Fruit fly (Drosophila melanogaster) whole organism, embryonic: Measurements from ENCODE around the gene CG16710.

ENCODE experiments used
- ATbp ChIP-seq: fragments of 200-800 bp; sonication (Bioruptor generic); optimal IDR thresholded peaks from 2 replicates; lab custom pipeline; 2017; ENCODE audit warnings: missing biosample characterization, mild to moderate bottlenecking, missing genetic modification characterization, missing genetic modification reagents
- Atf3 ChIP-seq: fragments of 200-800 bp; sonication (Bioruptor generic); optimal IDR thresholded peaks from 3 replicates; lab custom pipeline; 2016; ENCODE audit warnings: missing biosample characterization, missing genetic modification characterization
- Atf6 ChIP-seq: fragments of 200-800 bp; sonication (Bioruptor generic); IDR thresholded peaks from 2 replicates; pipeline ENCODE4 v1.3.6; 2022; ENCODE audit warnings: missing biosample characterization, missing genetic modification characterization
- Blimp-1 ChIP-seq: fragments of 200-800 bp; sonication (Bioruptor generic); optimal IDR thresholded peaks from 3 replicates; lab custom pipeline; 2018; ENCODE audit warnings: missing biosample characterization, missing genetic modification characterization, mild to moderate bottlenecking, moderate library complexity, missing genetic modification reagents
- CG10321 ChIP-seq: fragments of 200-800 bp; sonication (Bioruptor generic); IDR thresholded peaks from 2 replicates; pipeline ENCODE4 v1.3.6; 2022; ENCODE audit warnings: missing biosample characterization, missing genetic modification characterization
- CG11398 ChIP-seq: fragments of 200-800 bp; sonication (Bioruptor generic); optimal IDR thresholded peaks from 2 replicates; lab custom pipeline; 2016; ENCODE audit warnings: missing biosample characterization, missing genetic modification characterization
- CG11560 ChIP-seq: fragments of 200-800 bp; sonication (Bioruptor generic); IDR thresholded peaks from 3 replicates; pipeline ENCODE4 v1.3.6; 2022; ENCODE audit warnings: missing biosample characterization, missing genetic modification characterization
- CG11696 ChIP-seq: fragments of 200-800 bp; sonication (Bioruptor generic); IDR thresholded peaks from 2 replicates; pipeline ENCODE4 v1.3.6; 2022; ENCODE audit warnings: missing biosample characterization, missing genetic modification characterization
- CG12769 ChIP-seq: fragments of 200-800 bp; sonication (Bioruptor generic); optimal IDR thresholded peaks from 2 replicates; lab custom pipeline; 2019; ENCODE audit warnings: missing biosample characterization, mild to moderate bottlenecking, missing genetic modification characterization, moderate library complexity
- CG13287 ChIP-seq: fragments of 200-800 bp; sonication (Bioruptor generic); IDR thresholded peaks from 2 replicates; pipeline ENCODE4 v1.3.6; 2022; ENCODE audit warnings: missing biosample characterization, missing genetic modification characterization; ENCODE audit not compliant: partially characterized antibody
- CG1529 ChIP-seq: fragments of 200-800 bp; sonication (Bioruptor generic); optimal IDR thresholded peaks from 3 replicates; lab custom pipeline; 2018; ENCODE audit warnings: missing biosample characterization, missing genetic modification characterization
- CG16863 ChIP-seq: fragments of 200-800 bp; sonication (Bioruptor generic); optimal IDR thresholded peaks from 3 replicates; lab custom pipeline; 2016; ENCODE audit warnings: missing biosample characterization, missing genetic modification characterization
- CG17568 ChIP-seq: fragments of 200-800 bp; sonication (Bioruptor generic); optimal IDR thresholded peaks from 2 replicates; lab custom pipeline; 2018; ENCODE audit warnings: missing biosample characterization, mild to moderate bottlenecking, missing genetic modification characterization, moderate library complexity
- CG1792 ChIP-seq: fragments of 200-800 bp; sonication (Bioruptor generic); optimal IDR thresholded peaks from 2 replicates; lab custom pipeline; 2016; ENCODE audit warnings: missing biosample characterization, missing genetic modification characterization
- CG18262 ChIP-seq: fragments of 200-800 bp; optimal IDR thresholded peaks from 3 replicates; lab custom pipeline; 2019; ENCODE audit warnings: missing biosample characterization, mild to moderate bottlenecking, missing genetic modification characterization, moderate library complexity
- CG1832 ChIP-seq: fragments of 200-800 bp; sonication (Bioruptor generic); optimal IDR thresholded peaks from 2 replicates; lab custom pipeline; 2017; ENCODE audit warnings: missing biosample characterization, mild to moderate bottlenecking, missing genetic modification characterization, inconsistent platforms
- CG33213 ChIP-seq: fragments of 200-800 bp; sonication (Bioruptor generic); optimal IDR thresholded peaks from 3 replicates; lab custom pipeline; 2016; ENCODE audit warnings: missing biosample characterization, missing genetic modification characterization
- CG42726 ChIP-seq: fragments of 200-800 bp; sonication (Bioruptor generic); IDR thresholded peaks from 2 replicates; pipeline ENCODE4 v1.3.6; 2022; ENCODE audit warnings: missing biosample characterization, missing genetic modification characterization; ENCODE audit not compliant: partially characterized antibody
- CG4730 ChIP-seq: fragments of 200-800 bp; sonication (Bioruptor generic); IDR thresholded peaks from 2 replicates; pipeline ENCODE4 v1.3.6; 2022; ENCODE audit warnings: missing biosample characterization, missing genetic modification characterization
- CG5180 ChIP-seq: fragments of 200-800 bp; sonication (Bioruptor generic); optimal IDR thresholded peaks from 3 replicates; lab custom pipeline; 2017; ENCODE audit warnings: missing biosample characterization, missing genetic modification characterization, mild to moderate bottlenecking, moderate library complexity, missing genetic modification reagents
- CG5953 ChIP-seq: fragments of 200-800 bp; sonication (Bioruptor generic); IDR thresholded peaks from 2 replicates; pipeline ENCODE4 v1.3.6; 2022; ENCODE audit warnings: missing biosample characterization, missing genetic modification characterization
- CG7271 ChIP-seq: fragments of 200-800 bp; sonication (Bioruptor generic); optimal IDR thresholded peaks from 2 replicates; lab custom pipeline; 2018; ENCODE audit warnings: missing biosample characterization, mild to moderate bottlenecking, missing genetic modification characterization, moderate library complexity
- CG7372 ChIP-seq: fragments of 200-800 bp; sonication (Bioruptor generic); IDR thresholded peaks from 2 replicates; pipeline ENCODE4 v1.3.6; 2022; ENCODE audit warnings: missing biosample characterization, missing genetic modification characterization
- Dbx ChIP-seq: fragments of 200-800 bp; sonication (Bioruptor generic); IDR thresholded peaks from 3 replicates; pipeline ENCODE4 v1.3.6; 2022; ENCODE audit warnings: missing biosample characterization, missing genetic modification characterization
- Fer3 ChIP-seq: fragments of 200-800 bp; sonication (Bioruptor generic); optimal IDR thresholded peaks from 2 replicates; lab custom pipeline; 2018; ENCODE audit warnings: missing biosample characterization, mild to moderate bottlenecking, missing genetic modification characterization, moderate library complexity
- H15 ChIP-seq: fragments of 200-800 bp; sonication (Bioruptor generic); IDR thresholded peaks from 3 replicates; pipeline ENCODE4 v1.3.6; 2022; ENCODE audit warnings: missing biosample characterization, missing genetic modification characterization
- HHEX ChIP-seq: fragments of 200-800 bp; sonication (Bioruptor generic); optimal IDR thresholded peaks from 3 replicates; lab custom pipeline; 2017; ENCODE audit warnings: missing biosample characterization, mild to moderate bottlenecking, missing genetic modification characterization, missing genetic modification reagents
- HLH54F ChIP-seq: fragments of 200-800 bp; sonication (Bioruptor generic); optimal IDR thresholded peaks from 3 replicates; lab custom pipeline; 2016; ENCODE audit warnings: missing biosample characterization, missing genetic modification characterization
- HmgD ChIP-seq: fragments of 200-800 bp; sonication (Bioruptor generic); optimal IDR thresholded peaks from 3 replicates; lab custom pipeline; 2016; ENCODE audit warnings: missing biosample characterization, missing genetic modification characterization
- NfI ChIP-seq: fragments of 200-800 bp; sonication (Bioruptor generic); optimal IDR thresholded peaks from 3 replicates; lab custom pipeline; 2018; ENCODE audit warnings: missing biosample characterization, mild to moderate bottlenecking, missing genetic modification characterization, moderate library complexity
- Pdp1 ChIP-seq, 2 experiments: fragments of 200-800 bp; sonication (Bioruptor generic); optimal IDR thresholded peaks; 3 replicates each; lab custom pipeline; 2016; ENCODE audit warnings: missing biosample characterization in 2 of 2, missing genetic modification characterization in 2 of 2, mild to moderate bottlenecking in 1 of 2, moderate library complexity in 1 of 2
- Ptx1 ChIP-seq: fragments of 200-800 bp; sonication (Bioruptor generic); IDR thresholded peaks from 2 replicates; pipeline ENCODE4 v1.3.6; 2022; ENCODE audit warnings: missing biosample characterization, missing genetic modification characterization
- Rfx ChIP-seq: fragments of 200-800 bp; sonication (Bioruptor generic); IDR thresholded peaks from 2 replicates; pipeline ENCODE4 v1.3.6; 2022; ENCODE audit warnings: missing biosample characterization, missing genetic modification characterization
- Sry-β ChIP-seq: fragments of 200-800 bp; sonication (Bioruptor generic); optimal IDR thresholded peaks from 2 replicates; lab custom pipeline; 2018; ENCODE audit warnings: missing biosample characterization, mild to moderate bottlenecking, missing genetic modification characterization, moderate library complexity
- TFAM ChIP-seq: fragments of 200-800 bp; sonication (Bioruptor generic); optimal IDR thresholded peaks from 2 replicates; lab custom pipeline; 2017; ENCODE audit warnings: missing biosample characterization, missing genetic modification characterization, inconsistent platforms
- cad ChIP-seq: fragments of >200 bp; optimal IDR thresholded peaks from 2 replicates; lab custom pipeline; 2017; ENCODE audit warnings: missing biosample characterization, missing genetic modification characterization
- chn ChIP-seq: fragments of 200-800 bp; sonication (Bioruptor generic); optimal IDR thresholded peaks from 2 replicates; lab custom pipeline; 2016; ENCODE audit warnings: missing biosample characterization, missing genetic modification characterization
- dmrt11E ChIP-seq: fragments of 200-800 bp; sonication (Bioruptor generic); optimal IDR thresholded peaks from 3 replicates; lab custom pipeline; 2018; ENCODE audit warnings: missing biosample characterization, mild to moderate bottlenecking, missing genetic modification characterization, moderate library complexity
- ftz-f1 ChIP-seq: fragments of 200-800 bp; sonication (Bioruptor generic); optimal IDR thresholded peaks from 2 replicates; lab custom pipeline; 2016; ENCODE audit warnings: missing biosample characterization, missing genetic modification characterization
- fu2 ChIP-seq: fragments of 200-800 bp; sonication (Bioruptor generic); optimal IDR thresholded peaks from 2 replicates; lab custom pipeline; 2016; ENCODE audit warnings: missing biosample characterization, missing genetic modification characterization
- gfzf ChIP-seq: fragments of 200-800 bp; sonication (Bioruptor generic); optimal IDR thresholded peaks from 2 replicates; lab custom pipeline; 2016; ENCODE audit warnings: missing biosample characterization, mild to moderate bottlenecking, missing genetic modification characterization, moderate library complexity
- klu ChIP-seq: fragments of 200-800 bp; sonication (Bioruptor generic); IDR thresholded peaks from 2 replicates; pipeline ENCODE4 v1.3.6; 2022; ENCODE audit warnings: missing biosample characterization, missing genetic modification characterization
- nmo ChIP-seq: fragments of 200-800 bp; sonication (Bioruptor generic); optimal IDR thresholded peaks from 2 replicates; lab custom pipeline; 2018; ENCODE audit warnings: missing biosample characterization, mild to moderate bottlenecking, missing genetic modification characterization, moderate library complexity
- odd ChIP-seq: fragments of 200-800 bp; sonication (Bioruptor generic); optimal IDR thresholded peaks from 2 replicates; lab custom pipeline; 2017; ENCODE audit warnings: missing biosample characterization, mild to moderate bottlenecking, missing genetic modification characterization
- onecut ChIP-seq: fragments of 200-800 bp; sonication (Bioruptor generic); IDR thresholded peaks from 2 replicates; pipeline ENCODE4 v1.3.6; 2022; ENCODE audit warnings: missing biosample characterization, missing genetic modification characterization
- row ChIP-seq: fragments of 200-800 bp; sonication (Bioruptor generic); IDR thresholded peaks from 3 replicates; pipeline ENCODE4 v1.3.6; 2022; ENCODE audit warnings: missing biosample characterization, missing genetic modification characterization
- sens ChIP-seq: fragments of 200-800 bp; sonication (Bioruptor generic); peaks from one replicate; lab custom pipeline; 2016; ENCODE audit warnings: missing biosample characterization, missing genetic modification characterization
- sna ChIP-seq: fragments of 200-800 bp; sonication (Bioruptor generic); IDR thresholded peaks from 2 replicates; pipeline ENCODE4 v1.3.6; 2022; ENCODE audit warnings: missing biosample characterization, missing genetic modification characterization; ENCODE audit not compliant: partially characterized antibody
- sug ChIP-seq: fragments of 200-800 bp; optimal IDR thresholded peaks from 2 replicates; lab custom pipeline; 2019; ENCODE audit warnings: missing biosample characterization, mild to moderate bottlenecking, missing genetic modification characterization, moderate library complexity
- tap ChIP-seq: fragments of 200-800 bp; optimal IDR thresholded peaks from 3 replicates; lab custom pipeline; 2019; ENCODE audit warnings: missing biosample characterization, mild to moderate bottlenecking, missing genetic modification characterization, moderate library complexity
- vfl ChIP-seq: fragments of 200-800 bp; sonication (Bioruptor generic); optimal IDR thresholded peaks from 2 replicates; lab custom pipeline; 2016; ENCODE audit warnings: missing biosample characterization, missing genetic modification characterization

CG16710 gene

DNA sequence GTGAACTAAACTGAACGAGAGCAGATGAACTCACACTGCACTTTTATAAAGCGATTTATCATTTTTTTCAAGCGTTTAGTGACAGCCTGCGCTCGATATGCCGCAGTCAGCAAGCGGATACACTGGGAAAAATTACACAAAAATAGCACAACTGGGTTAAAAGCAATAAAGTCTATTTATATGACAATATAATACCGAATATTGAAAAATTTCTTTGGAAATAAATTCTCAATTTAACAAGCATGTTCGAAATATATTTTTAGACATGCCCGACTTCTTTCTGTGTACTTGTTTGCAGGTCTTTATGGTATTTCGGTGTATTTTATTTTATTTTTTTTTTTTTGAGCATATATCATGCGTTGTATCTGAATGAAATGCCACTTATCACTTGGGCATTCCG is 31.6 kb downstream of the CG16710 start (continued):
- TF ChIP-seq gfzf (no peak), CG1832 (GFP tag; lab: Kevin White, UChicago) (no peak), H15 (GFP tag; lab: Robert Waterston, UW) (peak; percentile 26; the same call in 1 of the 3 replicates), row (GFP tag; lab: Robert Waterston, UW) (peak; percentile 84), klu (peak; percentile 37; the same call in 1 of the 2 replicates), HLH54F (peak; percentile 9), sens (GFP tag; lab: Kevin White, UChicago) (peak; percentile 97), CG5180 (GFP tag; lab: Kevin White, UChicago) (no peak), ftz-f1 (GFP tag; lab: Kevin White, UChicago) (no peak), chn (GFP tag; lab: Kevin White, UChicago) (peak; percentile 56), Sry-β (GFP tag; lab: Kevin White, UChicago) (no peak), Pdp1 (GFP tag; optimal IDR thresholded peaks at IDR 0.05; lab: Kevin White, UChicago) (peak; percentile 44 to 66), Atf3 (GFP tag; lab: Kevin White, UChicago) (peak; percentile 41), CG17568 (peak; percentile 42), CG12769 (tag; lab: Kevin White, UChicago) (peak; percentile 39), CG42726 (GFP tag; lab: Robert Waterston, UW) (no peak), CG11696 (GFP tag; lab: Robert Waterston, UW) (peak; percentile 47; the same call in 1 of the 2 replicates), Blimp-1 (peak; percentile 69), onecut (GFP tag; lab: Robert Waterston, UW) (0 out of 2 replicates have a peak, but pooled peaks have one; percentile 38), CG4730 (0 out of 2 replicates have a peak, but pooled peaks have one; percentile 15), Fer3 (tag; lab: Kevin White, UChicago) (peak; percentile 50), CG1792 (GFP tag; lab: Kevin White, UChicago) (peak; percentile 47), sug (tag; lab: Kevin White, UChicago) (peak; percentile 5), CG11398 (GFP tag; lab: Kevin White, UChicago) (no peak), CG5953 (GFP tag; lab: Robert Waterston, UW) (peak; percentile 34; the same call in 1 of the 2 replicates), NfI (GFP tag; lab: Kevin White, UChicago) (peak; percentile 45), dmrt11E (tag; lab: Kevin White, UChicago) (peak; percentile 80), CG10321 (GFP tag; lab: Robert Waterston, UW) (no peak), nmo (GFP tag; lab: Kevin White, UChicago) (peak; percentile 78), HHEX (GFP tag; lab: Kevin White, UChicago) (peak; percentile 43), CG33213 (peak; percentile 30), Rfx (GFP tag; lab: Robert Waterston, UW) (peak; percentile 33; the same call in 1 of the 2 replicates), CG18262 (tag; lab: Kevin White, UChicago) (peak; percentile 35), CG16863 (peak; percentile 43), tap (no peak), cad (no peak), Ptx1 (GFP tag; lab: Robert Waterston, UW) (peak; percentile 65), Dbx (GFP tag; lab: Robert Waterston, UW) (no peak), TFAM (no peak), vfl (no peak), CG7372 (GFP tag; lab: Robert Waterston, UW) (no peak), sna (no peak), CG11560 (tag; lab: Robert Waterston, UW) (no peak), ATbp (GFP tag; lab: Kevin White, UChicago) (peak; percentile 59), CG7271 (tag; lab: Kevin White, UChicago) (peak; percentile 34), Atf6 (peak; percentile 53; the same call in 1 of the 2 replicates), CG1529 (GFP tag; lab: Kevin White, UChicago) (peak; percentile 51), fu2 (GFP tag; lab: Kevin White, UChicago) (peak; percentile 7), odd (GFP tag; lab: Kevin White, UChicago) (no peak), HmgD (no peak), CG13287 (GFP tag; lab: Robert Waterston, UW) (no peak)
